Worm (Caenorhabditis elegans) whole organism, L3 larva: ENCODE results near the gene Y27F2A.11.
"Not testable (repeated sequence)": the region's sequence is repeated elsewhere in the genome, so short reads cannot be mapped to it uniquely, and the experiment has no call there.

Experiments used
- R02D3.7 ChIP-seq: fragments of 150-350 bp; optimal IDR thresholded peaks from 2 replicates; lab custom pipeline; 2014; ENCODE audit warnings: missing biosample characterization, missing genetic modification characterization
- ZK546.5 ChIP-seq: sonication (generic microtip); optimal IDR thresholded peaks from 2 replicates; lab custom pipeline; 2017; ENCODE audit warnings: missing biosample characterization, missing genetic modification characterization
- aly-2 ChIP-seq: fragments of 150-350 bp; optimal IDR thresholded peaks from 2 replicates; lab custom pipeline; 2014; ENCODE audit warnings: missing biosample characterization, missing genetic modification characterization
- ama-1 ChIP-seq: fragments of 150-350 bp; optimal IDR thresholded peaks from 2 replicates; lab custom pipeline; 2018
- ceh-16 ChIP-seq: sonication (generic microtip); optimal IDR thresholded peaks from 2 replicates; lab custom pipeline; 2017; ENCODE audit warnings: missing biosample characterization, missing genetic modification characterization
- ceh-28 ChIP-seq: fragments of 150-350 bp; optimal IDR thresholded peaks from 2 replicates; lab custom pipeline; 2014; ENCODE audit warnings: missing biosample characterization, missing genetic modification reagents, missing genetic modification characterization
- ceh-82 ChIP-seq: fragments of 150-350 bp; optimal IDR thresholded peaks from 2 replicates; lab custom pipeline; 2014; ENCODE audit warnings: missing biosample characterization, missing genetic modification characterization
- ceh-9 ChIP-seq: sonication (generic microtip); optimal IDR thresholded peaks from 2 replicates; lab custom pipeline; 2018; ENCODE audit warnings: missing biosample characterization, missing genetic modification characterization
- daf-12 ChIP-seq: fragments of 150-350 bp; optimal IDR thresholded peaks from 2 replicates; lab custom pipeline; 2014; ENCODE audit warnings: missing biosample characterization, missing genetic modification reagents, missing genetic modification characterization
- elt-2 ChIP-seq: sonication (generic microtip); optimal IDR thresholded peaks from 2 replicates; lab custom pipeline; 2016; ENCODE audit warnings: missing genetic modification reagents, mild to moderate bottlenecking, missing genetic modification characterization, missing compliant biosample characterization
- eor-1 ChIP-seq, 2 experiments: fragments of 150-350 bp; optimal IDR thresholded peaks; 2 replicates each; lab custom pipeline; 2014 to 2018; ENCODE audit warnings: missing biosample characterization in 2 of 2, missing genetic modification characterization in 2 of 2
- fkh-10 ChIP-seq: sonication (generic microtip); optimal IDR thresholded peaks from 2 replicates; lab custom pipeline; 2017; ENCODE audit warnings: missing biosample characterization, missing genetic modification reagents, missing genetic modification characterization
- fkh-2 ChIP-seq: fragments of 150-350 bp; optimal IDR thresholded peaks from 2 replicates; lab custom pipeline; 2014; ENCODE audit warnings: missing biosample characterization, missing genetic modification reagents, missing genetic modification characterization
- fos-1 ChIP-seq: fragments of 150-350 bp; optimal IDR thresholded peaks from 2 replicates; lab custom pipeline; 2014; ENCODE audit warnings: missing biosample characterization, missing genetic modification characterization
- hmg-11 ChIP-seq: sonication (generic microtip); optimal IDR thresholded peaks from 2 replicates; lab custom pipeline; 2016; ENCODE audit warnings: missing genetic modification characterization, missing compliant biosample characterization
- jun-1 ChIP-seq: fragments of 150-350 bp; optimal IDR thresholded peaks from 2 replicates; lab custom pipeline; 2014; ENCODE audit warnings: missing biosample characterization, missing genetic modification reagents, missing genetic modification characterization
- lin-39 ChIP-seq: fragments of 150-350 bp; optimal IDR thresholded peaks from 2 replicates; lab custom pipeline; 2018; ENCODE audit warnings: missing biosample characterization, missing genetic modification reagents, missing genetic modification characterization
- lsy-12 ChIP-seq: sonication (generic microtip); optimal IDR thresholded peaks from 2 replicates; lab custom pipeline; 2016; ENCODE audit warnings: mild to moderate bottlenecking, missing genetic modification characterization, missing compliant biosample characterization
- mdl-1 ChIP-seq: fragments of 150-350 bp; optimal IDR thresholded peaks from 2 replicates; lab custom pipeline; 2014; ENCODE audit warnings: missing biosample characterization, missing genetic modification characterization
- mml-1 ChIP-seq: fragments of 150-350 bp; sonication (generic microtip); optimal IDR thresholded peaks from 3 replicates; lab custom pipeline; 2014; ENCODE audit warnings: missing biosample characterization, missing genetic modification characterization
- nhr-11 ChIP-seq: fragments of 150-350 bp; optimal IDR thresholded peaks from 2 replicates; lab custom pipeline; 2014; ENCODE audit warnings: missing biosample characterization, missing genetic modification characterization
- nhr-23 ChIP-seq: fragments of 150-350 bp; optimal IDR thresholded peaks from 2 replicates; lab custom pipeline; 2014; ENCODE audit warnings: missing biosample characterization, missing genetic modification reagents, missing genetic modification characterization
- nhr-25 ChIP-seq: sonication (generic microtip); optimal IDR thresholded peaks from 2 replicates; lab custom pipeline; 2017; ENCODE audit warnings: missing biosample characterization, missing genetic modification characterization
- nhr-67 ChIP-seq: fragments of 150-350 bp; optimal IDR thresholded peaks from 2 replicates; lab custom pipeline; 2014; ENCODE audit warnings: missing biosample characterization, missing genetic modification characterization
- nhr-76 ChIP-seq: fragments of 150-350 bp; sonication (generic microtip); optimal IDR thresholded peaks from 5 replicates; lab custom pipeline; 2014; ENCODE audit warnings: missing biosample characterization, missing genetic modification characterization
- nhr-77 ChIP-seq: fragments of 150-350 bp; optimal IDR thresholded peaks from 2 replicates; lab custom pipeline; 2014; ENCODE audit warnings: missing biosample characterization, missing genetic modification characterization
- pha-4 ChIP-seq: fragments of 150-350 bp; optimal IDR thresholded peaks from 2 replicates; lab custom pipeline; 2014; ENCODE audit warnings: missing biosample characterization, missing genetic modification reagents, missing genetic modification characterization
- pqm-1 ChIP-seq: fragments of 150-350 bp; optimal IDR thresholded peaks from 2 replicates; lab custom pipeline; 2017; ENCODE audit warnings: missing biosample characterization, missing genetic modification characterization, inconsistent platforms
- sea-2 ChIP-seq: fragments of 150-350 bp; sonication (generic microtip); optimal IDR thresholded peaks from 4 replicates; lab custom pipeline; 2014; ENCODE audit warnings: missing biosample characterization, missing genetic modification reagents, missing genetic modification characterization
- skn-1 ChIP-seq: fragments of 150-350 bp; optimal IDR thresholded peaks from 2 replicates; lab custom pipeline; 2014; ENCODE audit warnings: missing biosample characterization, missing genetic modification characterization
- tbx-2 ChIP-seq: sonication (generic microtip); optimal IDR thresholded peaks from 2 replicates; lab custom pipeline; 2016; ENCODE audit warnings: mild to moderate bottlenecking, missing genetic modification characterization, missing compliant biosample characterization
- unc-39 ChIP-seq: sonication (generic microtip); optimal IDR thresholded peaks from 4 replicates; lab custom pipeline; 2017; ENCODE audit warnings: missing biosample characterization, missing genetic modification characterization
- zag-1 ChIP-seq: fragments of 150-350 bp; optimal IDR thresholded peaks from 2 replicates; lab custom pipeline; 2014; ENCODE audit warnings: missing biosample characterization, missing genetic modification characterization

Gene Y27F2A.11

ce11 chrII:3198998-3199397 is 9.9 kb downstream of the Y27F2A.11 start, which contains the start of gene sri-51:
sri-51 (minus strand) TSS chrII:3199098.
- no peak for TF ChIP-seq nhr-11 (tag; lab: Kevin White, UChicago)
- TF ChIP-seq nhr-25 (tag; lab: Kevin White, UChicago) = no peak
- TF ChIP-seq lsy-12 = no peak
- no peak for TF ChIP-seq sea-2
- TF ChIP-seq aly-2 (tag; lab: Kevin White, UChicago) = no peak
- no peak for TF ChIP-seq hmg-11 (tag; lab: Kevin White, UChicago)
- no peak for TF ChIP-seq lin-39 (tag; lab: Kevin White, UChicago)
- TF ChIP-seq zag-1 = no peak
- no peak for TF ChIP-seq nhr-76 (tag; lab: Kevin White, UChicago)
- TF ChIP-seq pha-4 (tag; lab: Kevin White, UChicago) = no peak
- TF ChIP-seq R02D3.7 = no peak
- TF ChIP-seq ama-1 (lab: Kevin White, UChicago) = no peak
- no peak for TF ChIP-seq pqm-1 (tag; lab: Kevin White, UChicago)
- no peak for TF ChIP-seq fkh-2 (tag; lab: Kevin White, UChicago)

ce11 chrII:3201242-3201641 is 12.1 kb downstream of the Y27F2A.11 start, which contains the start of gene sri-48:
sri-48 (minus strand) TSS chrII:3201342.
- TF ChIP-seq ceh-28 (tag; lab: Kevin White, UChicago); jun-1; unc-39 (tag; lab: Kevin White, UChicago): not testable (repeated sequence)

ce11 chrII:3202519-3202918 is 13.4 kb downstream of the Y27F2A.11 start, which contains the start of gene sri-53:
sri-53 (minus strand) TSS chrII:3202619.
- TF ChIP-seq ceh-9 (tag; lab: Kevin White, UChicago) = no peak
- no peak for TF ChIP-seq fos-1 (tag; lab: Kevin White, UChicago)
- no peak for TF ChIP-seq mdl-1 (tag; lab: Kevin White, UChicago)
- TF ChIP-seq sea-2 = no peak
- TF ChIP-seq fkh-10 = no peak
- TF ChIP-seq hmg-11 (tag; lab: Kevin White, UChicago) = no peak
- TF ChIP-seq mml-1 (tag; lab: Kevin White, UChicago) = no peak
- TF ChIP-seq jun-1 = no peak
- no peak for TF ChIP-seq daf-12
- no peak for TF ChIP-seq lin-39 (tag; lab: Kevin White, UChicago)
- TF ChIP-seq zag-1 = no peak
- no peak for TF ChIP-seq nhr-25 (tag; lab: Kevin White, UChicago)

- TF ChIP-seq lin-39 (tag; lab: Kevin White, UChicago) (no peak), ama-1 (lab: Kevin White, UChicago) (no peak), nhr-11 (tag; lab: Kevin White, UChicago) (no peak), ceh-16 (no peak), nhr-67 (tag; lab: Kevin White, UChicago) (no peak), ceh-28 (tag; lab: Kevin White, UChicago) (no peak)
Observed at ce11 chrII:3203415-3203814, 14.3 kb downstream of the Y27F2A.11 start, which contains the start of gene sri-50. sri-50 (plus strand) TSS chrII:3203715.

ce11 chrII:3206423-3206989 is 17.4 kb downstream of the Y27F2A.11 start, which contains the start of the genes ZC239.20 and ZC239.21:
ZC239.20 (minus strand) TSS chrII:3206523.
ZC239.21 (plus strand) TSS chrII:3206939.
- TF ChIP-seq nhr-77 (tag; lab: Kevin White, UChicago) (no peak), fos-1 (tag; lab: Kevin White, UChicago) (no peak), ceh-82 (tag; lab: Kevin White, UChicago) (no peak), tbx-2 (tag; lab: Kevin White, UChicago) (no peak), hmg-11 (tag; lab: Kevin White, UChicago) (no peak), skn-1 (tag; lab: Kevin White, UChicago) (no peak), pha-4 (tag; lab: Kevin White, UChicago) (no peak), nhr-23 (tag; lab: Kevin White, UChicago) (no peak), mdl-1 (tag; lab: Kevin White, UChicago) (no peak)
- TF ChIP-seq, all 47 proteins: peak for 0

ce11 chrII:3208679-3209078 is 19.5 kb downstream of the Y27F2A.11 start, which contains the start of gene sdz-35:
sdz-35 (minus strand) TSS chrII:3208779.
- no peak for TF ChIP-seq ceh-82 (tag; lab: Kevin White, UChicago)
- no peak for TF ChIP-seq eor-1 (tag; optimal IDR thresholded peaks at IDR 0.05; lab: Kevin White, UChicago)
- TF ChIP-seq elt-2 = no peak
- no peak for TF ChIP-seq ZK546.5 (tag; lab: Kevin White, UChicago)
